Worm (Caenorhabditis elegans): ENCODE results near the gene srxa-4.

The srxa-4 gene

ce11 chrV:7436911-7437310 lies 16.6 kb downstream of the srxa-4 start (continued):
- TF ChIP-seq nhr-12 (tag; optimal IDR thresholded peaks at IDR 0.05) (no peak), R02D3.7 (tag; optimal IDR thresholded peaks at IDR 0.05) (no peak), unc-39 (tag; optimal IDR thresholded peaks at IDR 0.05) (no peak), nhr-23 (tag; optimal IDR thresholded peaks at IDR 0.05) (no peak), alr-1 (tag; optimal IDR thresholded peaks at IDR 0.05) (no peak), snpc-4 (tag; optimal IDR thresholded peaks at IDR 0.05) (no peak), nhr-237 (tag; optimal IDR thresholded peaks at IDR 0.05) (no peak), blmp-1 (tag; optimal IDR thresholded peaks at IDR 0.05; ENCODE audit: insufficient read depth) (peak; percentile 59), peb-1 (tag; optimal IDR thresholded peaks at IDR 0.05) (no peak), nhr-25 (tag; optimal IDR thresholded peaks at IDR 0.05) (peak; percentile 81), unc-55 (GFP tag; optimal IDR thresholded peaks at IDR 0.05) (no peak), gmeb-1 (tag; optimal IDR thresholded peaks at IDR 0.05) (peak; percentile 26), sma-3 (GFP tag; optimal IDR thresholded peaks at IDR 0.05) (peak; percentile 72)

DNA sequence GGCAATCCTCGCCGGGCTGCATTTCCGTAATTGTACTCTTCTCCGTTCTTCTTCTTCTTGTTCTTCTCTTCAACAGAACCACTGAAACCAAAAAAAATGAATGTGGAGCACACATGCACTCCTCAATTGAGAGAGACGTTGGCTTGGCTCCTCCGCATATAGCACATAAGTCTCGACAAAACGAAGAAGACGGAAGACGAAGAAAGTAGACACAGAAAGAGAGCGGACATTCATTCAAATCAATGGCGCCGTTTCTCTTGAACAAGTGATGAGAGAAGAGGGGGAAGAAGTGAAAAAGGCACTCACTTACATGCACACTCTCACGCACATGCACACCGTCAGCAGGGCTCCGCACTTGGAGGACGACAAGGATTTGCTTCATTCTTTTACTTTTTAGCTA lies 17.3 kb downstream of the srxa-4 start, which contains the start of gene F25E5.9:
F25E5.9 (minus strand) TSS at position 382 of the 400 bp plus-strand sequence.
- no peak for TF ChIP-seq egl-27 (tag; optimal IDR thresholded peaks at IDR 0.05)
- no peak for TF ChIP-seq unc-39 (tag; optimal IDR thresholded peaks at IDR 0.05)
- TF ChIP-seq ama-1 (optimal IDR thresholded peaks at IDR 0.05): peak; percentile 51
- peak; percentile 1 for TF ChIP-seq F13H6.1 (tag; optimal IDR thresholded peaks at IDR 0.05)
- TF ChIP-seq Y55F3AM.14 (GFP tag; optimal IDR thresholded peaks at IDR 0.05): peak; percentile 52
- TF ChIP-seq nhr-129 (tag; optimal IDR thresholded peaks at IDR 0.05): peak; percentile 18
- TF ChIP-seq nhr-21 (tag; optimal IDR thresholded peaks at IDR 0.05): no peak
- TF ChIP-seq mdl-1 (tag; optimal IDR thresholded peaks at IDR 0.05): peak in 1 of 2 experiments; percentile 43
- no peak for TF ChIP-seq lin-13 (GFP tag; optimal IDR thresholded peaks at IDR 0.05)
- TF ChIP-seq gmeb-1 (tag; optimal IDR thresholded peaks at IDR 0.05): no peak
- no peak for TF ChIP-seq sma-3 (GFP tag; optimal IDR thresholded peaks at IDR 0.05)
- TF ChIP-seq ztf-1 (GFP tag; conservative IDR thresholded peaks at IDR 0.05): no peak
- TF ChIP-seq nhr-6 (tag; optimal IDR thresholded peaks at IDR 0.05): no peak
- no peak for TF ChIP-seq nhr-237 (tag; optimal IDR thresholded peaks at IDR 0.05)
- no peak for TF ChIP-seq blmp-1 (tag; optimal IDR thresholded peaks at IDR 0.05; ENCODE audit: insufficient read depth)
- peak in 1 of 2 experiments; percentile 34 for TF ChIP-seq lsy-2 (tag; optimal IDR thresholded peaks at IDR 0.05)
- peak; percentile 70 for TF ChIP-seq unc-55 (GFP tag; optimal IDR thresholded peaks at IDR 0.05)
- no peak for TF ChIP-seq aly-2 (tag; optimal IDR thresholded peaks at IDR 0.05)
- TF ChIP-seq sem-4 (tag; optimal IDR thresholded peaks at IDR 0.05): peak; percentile 62
- TF ChIP-seq ceh-16 (tag; optimal IDR thresholded peaks at IDR 0.05): no peak
- no peak for TF ChIP-seq nhr-10 (tag; optimal IDR thresholded peaks at IDR 0.05)
- TF ChIP-seq crh-2 (tag; optimal IDR thresholded peaks at IDR 0.05): no peak
- TF ChIP-seq nhr-23 (tag; optimal IDR thresholded peaks at IDR 0.05): no peak
- peak; percentile 65 for TF ChIP-seq C34F6.9 (tag; optimal IDR thresholded peaks at IDR 0.05)
- TF ChIP-seq nhr-12 (tag; optimal IDR thresholded peaks at IDR 0.05): no peak

DNA sequence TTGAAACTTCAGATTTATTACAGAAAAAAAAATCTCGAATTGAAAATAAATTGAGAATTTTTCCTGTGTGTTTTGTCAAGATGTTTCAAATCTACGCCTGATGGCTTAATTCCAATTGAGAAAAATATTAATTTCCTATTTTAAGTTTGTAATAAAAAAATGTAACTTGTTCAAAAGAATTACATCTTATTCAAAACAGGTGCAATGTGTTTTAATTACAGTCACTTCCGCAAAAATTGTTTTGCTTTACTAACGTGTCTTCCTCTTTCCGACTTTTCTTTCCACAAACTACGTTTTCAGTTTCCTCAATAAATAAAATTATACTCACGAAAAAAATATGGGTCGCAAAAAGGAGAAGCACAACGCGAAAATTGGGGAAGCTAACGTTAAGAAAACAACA lies 17.7 kb downstream of the srxa-4 start, which contains the start of gene F25E5.16:
F25E5.16 (plus strand) TSS at position 301 of the 400 bp plus-strand sequence.
- TF ChIP-seq nhr-77 (tag; optimal IDR thresholded peaks at IDR 0.05) (no peak), sma-3 (GFP tag; optimal IDR thresholded peaks at IDR 0.05) (no peak), lin-39 (tag; optimal IDR thresholded peaks at IDR 0.05) (no peak), unc-62 (GFP tag; optimal IDR thresholded peaks at IDR 0.05) (no peak), egl-27 (tag; optimal IDR thresholded peaks at IDR 0.05) (no peak), ZK546.5 (tag; optimal IDR thresholded peaks at IDR 0.05) (no peak), mdl-1 (tag; optimal IDR thresholded peaks at IDR 0.05) (no peak), blmp-1 (tag; optimal IDR thresholded peaks at IDR 0.05; ENCODE audit: insufficient read depth) (no peak), dmd-4 (tag; optimal IDR thresholded peaks at IDR 0.05) (no peak), aly-2 (tag; optimal IDR thresholded peaks at IDR 0.05) (no peak), snpc-4 (tag; optimal IDR thresholded peaks at IDR 0.05) (no peak), elt-1 (tag; optimal IDR thresholded peaks at IDR 0.05) (no peak), nhr-6 (tag; optimal IDR thresholded peaks at IDR 0.05) (no peak), ama-1 (optimal IDR thresholded peaks at IDR 0.05) (no peak), skn-1 (tag; optimal IDR thresholded peaks at IDR 0.05) (no peak), C34F6.9 (tag; optimal IDR thresholded peaks at IDR 0.05) (no peak), nhr-21 (tag; optimal IDR thresholded peaks at IDR 0.05) (no peak)

ce11 chrV:7439807-7440206 lies 19.5 kb downstream of the srxa-4 start, which contains the start of gene try-13:
Gene try-13 (plus strand): TSS chrV:7440107.
- no peak for TF ChIP-seq blmp-1 (tag; optimal IDR thresholded peaks at IDR 0.05; ENCODE audit: insufficient read depth)
- TF ChIP-seq nhr-12 (tag; optimal IDR thresholded peaks at IDR 0.05): no peak
- TF ChIP-seq peb-1 (tag; optimal IDR thresholded peaks at IDR 0.05): no peak
- no peak for TF ChIP-seq nhr-11 (tag; optimal IDR thresholded peaks at IDR 0.05)
- no peak for TF ChIP-seq nhr-25 (tag; optimal IDR thresholded peaks at IDR 0.05)
- no peak for TF ChIP-seq sma-9 (GFP tag; optimal IDR thresholded peaks at IDR 0.05)
- no peak for TF ChIP-seq sma-9 (tag; optimal IDR thresholded peaks at IDR 0.05)
- no peak for TF ChIP-seq unc-55 (GFP tag; optimal IDR thresholded peaks at IDR 0.05)
- TF ChIP-seq unc-62 (GFP tag; optimal IDR thresholded peaks at IDR 0.05): no peak

Data from whole organism, L2 larva.